Fruit fly (Drosophila melanogaster) whole organism, pupa: ENCODE measurements around the gene CG43922.

ENCODE experiments used
- CG13204 ChIP-seq: fragments of 200-800 bp; sonication (Bioruptor generic); optimal IDR thresholded peaks from 2 replicates; lab custom pipeline; 2018; ENCODE audit warnings: missing biosample characterization, mild to moderate bottlenecking, missing genetic modification characterization, moderate library complexity
- CG14655 ChIP-seq: fragments of 200-800 bp; sonication (Bioruptor generic); optimal IDR thresholded peaks from 3 replicates; lab custom pipeline; 2017; ENCODE audit warnings: mild to moderate bottlenecking, missing biosample characterization, missing genetic modification reagents, missing genetic modification characterization
- CG34367 ChIP-seq: fragments of 200-800 bp; sonication (Bioruptor generic); optimal IDR thresholded peaks from 2 replicates; lab custom pipeline; 2018; ENCODE audit warnings: missing biosample characterization, mild to moderate bottlenecking, missing genetic modification characterization
- CG4496 ChIP-seq: fragments of 200-800 bp; sonication (Bioruptor generic); IDR thresholded peaks from 3 replicates; pipeline ENCODE4 v1.3.6; 2022; ENCODE audit warnings: missing biosample characterization, missing genetic modification characterization
- D1 ChIP-seq: fragments of 200-800 bp; sonication (Bioruptor generic); optimal IDR thresholded peaks from 2 replicates; lab custom pipeline; 2018; ENCODE audit warnings: missing biosample characterization, mild to moderate bottlenecking, missing genetic modification characterization, moderate library complexity
- EcR ChIP-seq: fragments of 200-800 bp; sonication (Bioruptor generic); optimal IDR thresholded peaks from 3 replicates; lab custom pipeline; 2019; ENCODE audit warnings: missing biosample characterization, missing genetic modification characterization, mild to moderate bottlenecking, moderate library complexity, missing genetic modification reagents
- Ets98B ChIP-seq: fragments of 200-800 bp; sonication (Bioruptor generic); IDR thresholded peaks from 2 replicates; pipeline ENCODE4 v1.3.6; 2022; ENCODE audit warnings: missing biosample characterization, missing genetic modification characterization
- Pif1B ChIP-seq: fragments of 200-800 bp; sonication (Bioruptor generic); optimal IDR thresholded peaks from 3 replicates; lab custom pipeline; 2016; ENCODE audit warnings: missing biosample characterization, missing genetic modification characterization
- Snoo ChIP-seq: fragments of 200-800 bp; sonication (Bioruptor generic); optimal IDR thresholded peaks from 3 replicates; lab custom pipeline; 2017; ENCODE audit warnings: missing biosample characterization, mild to moderate bottlenecking, missing genetic modification characterization, inconsistent platforms
- fd96Ca ChIP-seq: fragments of 200-800 bp; sonication (Bioruptor generic); IDR thresholded peaks from 3 replicates; pipeline ENCODE4 v1.3.6; 2022; ENCODE audit warnings: missing biosample characterization, missing genetic modification characterization
- rn ChIP-seq: fragments of 200-800 bp; sonication (Bioruptor generic); IDR thresholded peaks from 2 replicates; pipeline ENCODE4 v1.3.6; 2022; ENCODE audit warnings: missing biosample characterization, missing genetic modification characterization

dm6 chr2L:6348327-6348726 lies 39.8 kb upstream of the CG43922 start, which contains the start of gene CG9497:
- TF ChIP-seq rn (GFP tag; lab: Robert Waterston, UW), result no peak
- no peak for TF ChIP-seq Ets98B (GFP tag; lab: Robert Waterston, UW)
- TF ChIP-seq D1 (tag; lab: Kevin White, UChicago), result no peak
- no peak for TF ChIP-seq Pif1B (GFP tag; lab: Kevin White, UChicago)
- no peak for TF ChIP-seq CG4496 (GFP tag; lab: Robert Waterston, UW)
- no peak for TF ChIP-seq Snoo (tag; lab: Kevin White, UChicago)
- no peak for TF ChIP-seq fd96Ca (GFP tag; lab: Robert Waterston, UW)
- TF ChIP-seq CG14655 (GFP tag; lab: Kevin White, UChicago), result no peak
- TF ChIP-seq EcR (GFP tag; lab: Kevin White, UChicago), result no peak
- no peak for TF ChIP-seq CG34367
- no peak for TF ChIP-seq CG13204 (GFP tag; lab: Kevin White, UChicago)
